Fruit fly (Drosophila melanogaster) whole organism, embryonic: ENCODE data around the gene CG13843.

Source experiments
- ATbp ChIP-seq: fragments of 200-800 bp; sonication (Bioruptor generic); optimal IDR thresholded peaks from 2 replicates; lab custom pipeline; 2017; ENCODE audit warnings: missing biosample characterization, mild to moderate bottlenecking, missing genetic modification characterization, missing genetic modification reagents
- Aef1 ChIP-seq: fragments of 200-800 bp; sonication (Bioruptor generic); IDR thresholded peaks from 3 replicates; pipeline ENCODE4 v1.3.6; 2022; ENCODE audit warnings: missing biosample characterization, missing genetic modification characterization
- Blimp-1 ChIP-seq: fragments of 200-800 bp; sonication (Bioruptor generic); optimal IDR thresholded peaks from 3 replicates; lab custom pipeline; 2018; ENCODE audit warnings: missing biosample characterization, missing genetic modification characterization, mild to moderate bottlenecking, moderate library complexity, missing genetic modification reagents
- CG11247 ChIP-seq: fragments of 200-800 bp; sonication (Bioruptor generic); IDR thresholded peaks from 2 replicates; pipeline ENCODE4 v1.3.6; 2022; ENCODE audit warnings: missing biosample characterization, missing genetic modification characterization
- CG11696 ChIP-seq: fragments of 200-800 bp; sonication (Bioruptor generic); IDR thresholded peaks from 2 replicates; pipeline ENCODE4 v1.3.6; 2022; ENCODE audit warnings: missing biosample characterization, missing genetic modification characterization
- CG12104 ChIP-seq: fragments of 200-800 bp; sonication (Bioruptor generic); optimal IDR thresholded peaks from 3 replicates; lab custom pipeline; 2016; ENCODE audit warnings: missing biosample characterization, missing genetic modification characterization
- CG12659 ChIP-seq: fragments of 200-800 bp; sonication (Bioruptor generic); optimal IDR thresholded peaks from 3 replicates; lab custom pipeline; 2017; ENCODE audit warnings: mild to moderate bottlenecking, missing biosample characterization, missing genetic modification reagents, missing genetic modification characterization
- CG13287 ChIP-seq: fragments of 200-800 bp; sonication (Bioruptor generic); IDR thresholded peaks from 2 replicates; pipeline ENCODE4 v1.3.6; 2022; ENCODE audit warnings: missing biosample characterization, missing genetic modification characterization; ENCODE audit not compliant: partially characterized antibody
- CG13894 ChIP-seq: fragments of 200-800 bp; sonication (Bioruptor generic); optimal IDR thresholded peaks from 3 replicates; lab custom pipeline; 2018; ENCODE audit warnings: missing biosample characterization, mild to moderate bottlenecking, missing genetic modification characterization, moderate library complexity
- CG15011 ChIP-seq: fragments of 200-800 bp; sonication (Bioruptor generic); optimal IDR thresholded peaks from 3 replicates; lab custom pipeline; 2018; ENCODE audit warnings: missing biosample characterization, mild to moderate bottlenecking, missing genetic modification characterization
- CG1602 ChIP-seq: fragments of 200-800 bp; sonication (Bioruptor generic); optimal IDR thresholded peaks from 3 replicates; lab custom pipeline; 2016; ENCODE audit warnings: missing biosample characterization, missing genetic modification characterization
- CG17568 ChIP-seq: fragments of 200-800 bp; sonication (Bioruptor generic); optimal IDR thresholded peaks from 2 replicates; lab custom pipeline; 2018; ENCODE audit warnings: missing biosample characterization, mild to moderate bottlenecking, missing genetic modification characterization, moderate library complexity
- CG17829 ChIP-seq: fragments of 200-800 bp; optimal IDR thresholded peaks from 2 replicates; lab custom pipeline; 2019; ENCODE audit warnings: missing biosample characterization, mild to moderate bottlenecking, missing genetic modification characterization, moderate library complexity
- CG18262 ChIP-seq: fragments of 200-800 bp; optimal IDR thresholded peaks from 3 replicates; lab custom pipeline; 2019; ENCODE audit warnings: missing biosample characterization, mild to moderate bottlenecking, missing genetic modification characterization, moderate library complexity
- CG2712 ChIP-seq: fragments of 200-800 bp; optimal IDR thresholded peaks from 3 replicates; lab custom pipeline; 2019; ENCODE audit warnings: missing biosample characterization, mild to moderate bottlenecking, missing genetic modification characterization, moderate library complexity
- CG30403 ChIP-seq: fragments of 200-800 bp; sonication (Bioruptor generic); optimal IDR thresholded peaks from 3 replicates; lab custom pipeline; 2016; ENCODE audit warnings: missing biosample characterization, missing genetic modification characterization
- CG31441 ChIP-seq: fragments of 200-800 bp; sonication (Bioruptor generic); IDR thresholded peaks from 2 replicates; pipeline ENCODE4 v1.3.6; 2022; ENCODE audit warnings: missing biosample characterization, missing genetic modification characterization
- CG4424 ChIP-seq: fragments of 200-800 bp; sonication (Bioruptor generic); optimal IDR thresholded peaks from 3 replicates; lab custom pipeline; 2016; ENCODE audit warnings: missing biosample characterization, missing genetic modification characterization
- CG6254 ChIP-seq: fragments of 200-800 bp; sonication (Bioruptor generic); optimal IDR thresholded peaks from 3 replicates; lab custom pipeline; 2017; ENCODE audit warnings: mild to moderate bottlenecking, missing biosample characterization, missing genetic modification reagents, missing genetic modification characterization
- CG6854 ChIP-seq: fragments of 200-800 bp; sonication (Bioruptor generic); optimal IDR thresholded peaks from 3 replicates; lab custom pipeline; 2017; ENCODE audit warnings: missing biosample characterization, mild to moderate bottlenecking, missing genetic modification characterization
- CG7928 ChIP-seq: fragments of 200-800 bp; sonication (Bioruptor generic); optimal IDR thresholded peaks from 2 replicates; lab custom pipeline; 2017; ENCODE audit warnings: missing biosample characterization, mild to moderate bottlenecking, missing genetic modification characterization
- CG9727 ChIP-seq: fragments of 200-800 bp; sonication (Bioruptor generic); optimal IDR thresholded peaks from 3 replicates; lab custom pipeline; 2017; ENCODE audit warnings: missing biosample characterization, mild to moderate bottlenecking, missing genetic modification characterization
- CoRest ChIP-seq: fragments of 200-800 bp; sonication (Bioruptor generic); optimal IDR thresholded peaks from 3 replicates; lab custom pipeline; 2018; ENCODE audit warnings: missing biosample characterization, mild to moderate bottlenecking, missing genetic modification characterization, moderate library complexity
- Hr51 ChIP-seq, 2 experiments: fragments of 200-800 bp; sonication (Bioruptor generic); optimal IDR thresholded peaks; 2 replicates in 1 of 2; 3 replicates in 1 of 2; lab custom pipeline; 2016 to 2018; ENCODE audit warnings: missing biosample characterization in 2 of 2, missing genetic modification characterization in 2 of 2, mild to moderate bottlenecking in 1 of 2, moderate library complexity in 1 of 2
- Mad ChIP-seq: fragments of 200-800 bp; sonication (Bioruptor generic); optimal IDR thresholded peaks from 2 replicates; lab custom pipeline; 2016; ENCODE audit warnings: missing biosample characterization, missing genetic modification characterization
- Nf-YB ChIP-seq: fragments of 200-800 bp; sonication (Bioruptor generic); optimal IDR thresholded peaks from 3 replicates; lab custom pipeline; 2019; ENCODE audit warnings: missing biosample characterization, mild to moderate bottlenecking, missing genetic modification characterization, moderate library complexity
- Spps ChIP-seq: fragments of 200-800 bp; sonication (Bioruptor generic); optimal IDR thresholded peaks from 2 replicates; lab custom pipeline; 2018; ENCODE audit warnings: missing biosample characterization, mild to moderate bottlenecking, missing genetic modification characterization
- Sry-β ChIP-seq: fragments of 200-800 bp; sonication (Bioruptor generic); optimal IDR thresholded peaks from 2 replicates; lab custom pipeline; 2018; ENCODE audit warnings: missing biosample characterization, mild to moderate bottlenecking, missing genetic modification characterization, moderate library complexity
- Ssrp ChIP-seq: fragments of 200-800 bp; sonication (Bioruptor generic); optimal IDR thresholded peaks from 2 replicates; lab custom pipeline; 2018; ENCODE audit warnings: missing biosample characterization, mild to moderate bottlenecking, missing genetic modification characterization, moderate library complexity
- bsh ChIP-seq, 2 experiments: fragments of 200-800 bp; sonication (Bioruptor generic); optimal IDR thresholded peaks; 2 replicates each; lab custom pipeline; 2017 to 2018; ENCODE audit warnings: mild to moderate bottlenecking in 2 of 2, missing biosample characterization in 2 of 2, missing genetic modification characterization in 2 of 2, moderate library complexity in 1 of 2
- chinmo ChIP-seq: fragments of 200-800 bp; sonication (Bioruptor generic); IDR thresholded peaks from 4 replicates; pipeline ENCODE4 v1.3.6; 2022; ENCODE audit warnings: missing biosample characterization, missing genetic modification characterization; ENCODE audit not compliant: partially characterized antibody
- crol ChIP-seq: fragments of 200-800 bp; sonication (Bioruptor generic); IDR thresholded peaks from 2 replicates; pipeline ENCODE4 v1.3.6; 2022; ENCODE audit warnings: missing biosample characterization, missing genetic modification characterization
- dmrt99B ChIP-seq: fragments of 200-800 bp; sonication (Bioruptor generic); optimal IDR thresholded peaks from 2 replicates; lab custom pipeline; 2018; ENCODE audit warnings: missing biosample characterization, mild to moderate bottlenecking, missing genetic modification characterization, moderate library complexity
- esg ChIP-seq: fragments of 200-800 bp; sonication (Bioruptor generic); conservative IDR thresholded peaks from 2 replicates; pipeline ENCODE4 v1.3.6; 2022; ENCODE audit warnings: missing biosample characterization, missing genetic modification characterization
- fd102C ChIP-seq: fragments of 200-800 bp; sonication (Bioruptor generic); optimal IDR thresholded peaks from 2 replicates; lab custom pipeline; 2018; ENCODE audit warnings: missing biosample characterization, mild to moderate bottlenecking, missing genetic modification characterization, moderate library complexity
- gcm ChIP-seq: fragments of 200-800 bp; sonication (Bioruptor generic); optimal IDR thresholded peaks from 2 replicates; lab custom pipeline; 2019; ENCODE audit warnings: missing biosample characterization, mild to moderate bottlenecking, missing genetic modification characterization, moderate library complexity
- ham ChIP-seq: fragments of 200-800 bp; sonication (Bioruptor generic); IDR thresholded peaks from 2 replicates; pipeline ENCODE4 v1.3.6; 2022; ENCODE audit warnings: missing biosample characterization, missing genetic modification characterization
- lab ChIP-seq: fragments of 200-800 bp; sonication (Bioruptor generic); optimal IDR thresholded peaks from 3 replicates; lab custom pipeline; 2017; ENCODE audit warnings: missing biosample characterization, missing genetic modification characterization, mild to moderate bottlenecking, moderate library complexity, missing genetic modification reagents
- lola ChIP-seq, 3 experiments: fragments of >200 bp in 2 of 3; fragments of 200-800 bp in 1 of 3; sonication (Bioruptor generic) in 1 of 3; optimal IDR thresholded peaks; 2 replicates each; lab custom pipeline; 2017 to 2019; ENCODE audit warnings: missing biosample characterization in 3 of 3, missing genetic modification characterization in 3 of 3, mild to moderate bottlenecking in 1 of 3, moderate library complexity in 1 of 3
- nmo ChIP-seq: fragments of 200-800 bp; sonication (Bioruptor generic); optimal IDR thresholded peaks from 2 replicates; lab custom pipeline; 2018; ENCODE audit warnings: missing biosample characterization, mild to moderate bottlenecking, missing genetic modification characterization, moderate library complexity
- org-1 ChIP-seq: fragments of 200-800 bp; sonication (Bioruptor generic); optimal IDR thresholded peaks from 2 replicates; lab custom pipeline; 2017; ENCODE audit warnings: missing biosample characterization, missing genetic modification characterization
- otp ChIP-seq: fragments of 200-800 bp; sonication (Bioruptor generic); IDR thresholded peaks from 3 replicates; pipeline ENCODE4, ENCODE4 v1.3.6; 2022; ENCODE audit warnings: missing biosample characterization, missing genetic modification characterization
- phol ChIP-seq: fragments of 200-800 bp; sonication (Bioruptor generic); optimal IDR thresholded peaks from 3 replicates; lab custom pipeline; 2018; ENCODE audit warnings: missing biosample characterization, mild to moderate bottlenecking, missing genetic modification characterization, moderate library complexity
- prd ChIP-seq, 3 experiments: fragments of >200 bp in 2 of 3; fragments of 200-800 bp in 1 of 3; sonication (Bioruptor generic) in 1 of 3; optimal IDR thresholded peaks in 2 of 3; IDR thresholded peaks in 1 of 3; 2 replicates in 2 of 3; 3 replicates in 1 of 3; pipeline versions ENCODE4 v1.3.6 to Lab custom; 2017 to 2022; ENCODE audit warnings: missing biosample characterization in 1 of 3, missing genetic modification characterization in 1 of 3
- tgo ChIP-seq: fragments of 200-800 bp; sonication (Bioruptor generic); IDR thresholded peaks from 3 replicates; pipeline ENCODE4 v1.3.6; 2022; ENCODE audit warnings: missing biosample characterization, missing genetic modification characterization
- vfl ChIP-seq: fragments of 200-800 bp; sonication (Bioruptor generic); optimal IDR thresholded peaks from 2 replicates; lab custom pipeline; 2016; ENCODE audit warnings: missing biosample characterization, missing genetic modification characterization

Gene CG13843

dm6 chr3R:22625514-22626333 lies 16.4 kb downstream of the CG13843 start:
- TF ChIP-seq tgo (GFP tag; lab: Robert Waterston, UW) (0 out of 3 replicates have a peak, but pooled peaks have one; percentile 25), org-1 (GFP tag; lab: Kevin White, UChicago) (peak; percentile 2), Spps (tag; lab: Kevin White, UChicago) (peak; percentile 12), CoRest (tag; lab: Kevin White, UChicago) (peak; percentile 32), nmo (GFP tag; lab: Kevin White, UChicago) (peak; percentile 76), CG17829 (tag; lab: Kevin White, UChicago) (peak; percentile 25), Aef1 (GFP tag; lab: Robert Waterston, UW) (0 out of 3 replicates have a peak, but pooled peaks have one; percentile 20), Ssrp (tag; lab: Kevin White, UChicago) (peak; percentile 47), CG17568 (GFP tag; lab: Kevin White, UChicago) (no peak), Hr51 (GFP tag; optimal IDR thresholded peaks at IDR 0.05; lab: Kevin White, UChicago) (peak in 1 of 2 experiments; percentile 47), CG11247 (no peak), CG31441 (GFP tag; lab: Robert Waterston, UW) (peak; percentile 57; the same call in 1 of the 2 replicates), fd102C (no peak), chinmo (no peak), CG9727 (GFP tag; lab: Kevin White, UChicago) (peak; percentile 66), CG11696 (GFP tag; lab: Robert Waterston, UW) (peak; percentile 70), CG1602 (GFP tag; lab: Kevin White, UChicago) (peak; percentile 42), lola (GFP tag; optimal IDR thresholded peaks at IDR 0.05; lab: Kevin White, UChicago) (peak in 1 of 3 experiments; percentile 72), ham (GFP tag; lab: Robert Waterston, UW) (no peak), Blimp-1 (GFP tag; lab: Kevin White, UChicago) (peak; percentile 54), gcm (GFP tag; lab: Kevin White, UChicago) (peak; percentile 38), CG6854 (no peak), Nf-YB (GFP tag; lab: Kevin White, UChicago) (peak; percentile 32), bsh (GFP tag; optimal IDR thresholded peaks at IDR 0.05; lab: Kevin White, UChicago) (peak in 1 of 2 experiments; percentile 59), phol (tag; lab: Kevin White, UChicago) (peak; percentile 60), dmrt99B (tag; lab: Kevin White, UChicago) (peak; percentile 69), lab (GFP tag; lab: Kevin White, UChicago) (peak; percentile 11), esg (GFP tag; lab: Robert Waterston, UW) (0 out of 2 replicates have a peak, but pooled peaks have one; percentile 23), Mad (no peak), vfl (GFP tag; lab: Kevin White, UChicago) (no peak), CG13287 (no peak), ATbp (GFP tag; lab: Kevin White, UChicago) (peak; percentile 31), CG2712 (peak; percentile 74), CG6254 (peak; percentile 64), CG12659 (GFP tag; lab: Kevin White, UChicago) (peak; percentile 37), otp (GFP tag; lab: Robert Waterston, UW) (0 out of 3 replicates have a peak, but pooled peaks have one; percentile 16), CG13894 (tag; lab: Kevin White, UChicago) (no peak), CG12104 (GFP tag; lab: Kevin White, UChicago) (peak; percentile 17), CG30403 (GFP tag; lab: Kevin White, UChicago) (peak; percentile 63), CG4424 (GFP tag; lab: Kevin White, UChicago) (peak; percentile 32), prd (optimal IDR thresholded peaks at IDR 0.05; lab: Kevin White, UChicago) (no peak), prd (GFP tag; IDR thresholded peaks at IDR 0.05; lab: Robert Waterston, UW) (0 out of 3 replicates have a peak, but pooled peaks have one; percentile 30), CG18262 (peak; percentile 80), CG7928 (GFP tag; lab: Kevin White, UChicago) (no peak), crol (peak; percentile 70), Sry-β (no peak), CG15011 (GFP tag; lab: Kevin White, UChicago) (peak; percentile 23)
